Fruit fly (Drosophila melanogaster) whole organism, wandering third instar larva: Measurements from ENCODE around the gene CG43391.

Experiments
- Abd-B ChIP-seq: fragments of >200 bp; optimal IDR thresholded peaks from 2 replicates; lab custom pipeline; 2017; ENCODE audit warnings: missing biosample characterization, missing genetic modification characterization
- CrebA ChIP-seq: fragments of 200-800 bp; sonication (Bioruptor generic); optimal IDR thresholded peaks from 2 replicates; lab custom pipeline; 2016; ENCODE audit warnings: missing biosample characterization, mild to moderate bottlenecking, missing genetic modification characterization, borderline replicate concordance
- Myc ChIP-seq: fragments of >200 bp; optimal IDR thresholded peaks from 2 replicates; lab custom pipeline; 2017
- brk ChIP-seq: fragments of 200-800 bp; sonication (Bioruptor generic); optimal IDR thresholded peaks from 2 replicates; lab custom pipeline; 2016; ENCODE audit warnings: missing biosample characterization, mild to moderate bottlenecking, missing genetic modification characterization
- rgr ChIP-seq: fragments of 200-800 bp; sonication (Bioruptor generic); optimal IDR thresholded peaks from 3 replicates; lab custom pipeline; 2016; ENCODE audit warnings: missing biosample characterization, mild to moderate bottlenecking, missing genetic modification characterization
- woc ChIP-seq: sonication (Bioruptor generic); optimal IDR thresholded peaks from 2 replicates; lab custom pipeline; 2016; ENCODE audit warnings: missing biosample characterization, mild to moderate bottlenecking, missing genetic modification characterization

- TF ChIP-seq brk = no peak
- TF ChIP-seq woc (GFP tag; lab: Kevin White, UChicago) = peak; percentile 89
- no peak for TF ChIP-seq CrebA (GFP tag; lab: Kevin White, UChicago)
- TF ChIP-seq rgr = peak; percentile 68
- TF ChIP-seq Myc = peak; percentile 74
- TF ChIP-seq Abd-B (GFP tag; lab: Kevin White, UChicago) = no peak
These were observed 7.1 kb upstream of the CG43391 start, which contains the start of gene rt for dm6 chr3L:11587720-11588580.
